Worm (Caenorhabditis elegans): ENCODE data around the gene F59B10.3.

DNA sequence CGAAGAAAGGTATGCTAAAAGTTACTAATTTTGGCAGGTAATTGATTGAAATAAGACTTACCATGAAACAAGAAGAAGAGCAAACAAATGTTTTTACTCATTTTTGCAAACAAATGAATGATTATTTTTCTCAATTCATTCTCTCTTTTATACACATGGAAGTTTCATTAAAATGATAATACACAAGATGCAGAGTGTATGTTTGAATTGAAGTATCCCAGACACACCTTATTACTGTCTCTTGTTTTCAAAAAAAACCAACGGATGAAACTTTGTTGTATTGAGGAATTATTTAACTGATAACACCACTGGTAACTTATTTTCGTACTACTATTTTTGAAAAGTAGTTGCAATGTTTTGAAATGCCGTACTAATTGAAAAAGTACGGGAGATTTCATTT, 31.0 kb upstream of the F59B10.3 start, which contains the start of gene clec-59:
- no peak for TF ChIP-seq mep-1 (tag; optimal IDR thresholded peaks at IDR 0.05)
- TF ChIP-seq ama-1 (optimal IDR thresholded peaks at IDR 0.05) = no peak
- TF ChIP-seq zag-1 (tag; optimal IDR thresholded peaks at IDR 0.05) = no peak
